Worm (Caenorhabditis elegans): Measurements from ENCODE around the gene ddx-46.
"Not testable (repeated sequence)": the region's sequence is repeated elsewhere in the genome, so short reads cannot be mapped to it uniquely, and the experiment has no call there.

ddx-46 gene

DNA sequence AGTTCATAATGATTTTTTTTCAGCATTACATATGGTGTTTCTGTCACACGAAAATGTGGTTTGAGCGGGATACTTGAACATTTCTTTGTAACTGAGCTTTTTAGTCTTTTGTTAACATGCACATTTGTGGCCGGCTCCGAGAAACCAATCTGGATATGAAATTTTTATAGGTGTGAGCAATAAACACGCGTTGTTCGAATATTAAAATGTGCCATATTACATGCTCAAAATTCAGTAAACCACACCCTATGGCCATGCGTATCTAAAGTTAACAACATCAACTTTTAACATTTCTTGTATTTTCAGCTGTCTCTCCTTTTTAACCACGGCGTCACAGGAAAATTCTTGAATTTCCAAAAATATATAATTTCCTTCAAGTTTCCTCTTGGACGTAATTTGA is 31.3 kb upstream of the ddx-46 start, which contains the start of gene F58F6.6:
Gene F58F6.6, plus strand, starts transcription at position 301 of the 400 bp plus-strand sequence.
- TF ChIP-seq ztf-4, crh-2, zag-1 (tag; optimal IDR thresholded peaks at IDR 0.05): not testable (repeated sequence)

DNA sequence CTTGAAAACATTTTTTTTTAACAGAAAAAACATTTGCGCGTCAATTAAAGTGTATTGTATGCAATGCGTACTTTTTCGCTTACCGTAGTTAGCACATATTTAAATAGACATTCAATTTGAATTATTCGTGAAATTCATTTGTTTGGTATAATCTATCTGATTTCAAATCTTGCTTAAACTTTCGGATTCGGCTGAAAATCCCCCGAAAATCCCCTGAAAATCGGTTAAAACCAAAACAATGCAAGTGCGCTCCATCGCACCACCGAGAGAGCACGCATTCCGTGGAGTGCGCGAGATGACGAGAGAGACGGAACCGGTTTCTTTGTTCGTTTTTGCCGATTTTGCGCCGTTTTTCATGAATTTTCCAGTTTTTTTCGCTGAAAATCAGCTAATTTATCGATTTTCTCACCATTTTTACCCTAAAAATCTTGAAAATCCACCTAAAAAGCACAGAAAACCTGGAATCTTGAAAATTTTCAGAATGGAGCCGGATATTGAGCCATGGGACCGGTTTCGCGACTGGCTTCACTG is 19.3 kb upstream of the ddx-46 start, which contains the start of gene F53H1.3:
Gene F53H1.3, plus strand, starts transcription at position 481 of the 531 bp plus-strand sequence.
- TF ChIP-seq lsy-2 (tag; optimal IDR thresholded peaks at IDR 0.05) (peak in 1 of 2 experiments; percentile 84), unc-39 (tag; optimal IDR thresholded peaks at IDR 0.05) (no peak), nhr-129 (tag; optimal IDR thresholded peaks at IDR 0.05) (peak; percentile 10), gmeb-1 (tag; optimal IDR thresholded peaks at IDR 0.05) (peak; percentile 63), nhr-6 (tag; optimal IDR thresholded peaks at IDR 0.05) (no peak), unc-55 (GFP tag; optimal IDR thresholded peaks at IDR 0.05) (peak; percentile 49), lin-13 (GFP tag; optimal IDR thresholded peaks at IDR 0.05) (peak; percentile 53), F13H6.1 (tag; optimal IDR thresholded peaks at IDR 0.05) (peak; percentile 40), nhr-25 (tag; optimal IDR thresholded peaks at IDR 0.05) (peak; percentile 31)

DNA sequence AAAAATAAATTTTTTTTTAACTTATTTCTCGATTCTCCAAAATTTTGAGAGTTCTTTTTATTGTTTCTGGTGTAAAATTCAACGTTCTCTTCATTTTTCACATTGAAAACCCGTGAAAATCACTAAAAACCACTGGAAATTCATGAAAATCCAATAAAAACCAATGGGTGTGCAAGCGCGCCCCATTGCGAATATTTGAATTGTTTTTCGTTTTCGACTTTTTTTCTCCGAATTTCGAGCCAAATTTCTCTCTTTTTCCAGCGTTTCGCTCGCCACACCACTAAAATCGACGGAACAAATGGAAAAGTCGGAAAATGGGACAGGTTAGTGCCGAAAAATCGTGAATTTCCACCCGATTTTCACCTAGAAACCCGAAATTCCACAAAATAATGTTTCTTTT is 887 bp upstream of the ddx-46 start:
- TF ChIP-seq unc-55 (GFP tag; optimal IDR thresholded peaks at IDR 0.05) (peak; percentile 32), R02D3.7 (tag; optimal IDR thresholded peaks at IDR 0.05) (no peak), lsy-2 (tag; optimal IDR thresholded peaks at IDR 0.05) (peak in 1 of 2 experiments; percentile 14)

DNA sequence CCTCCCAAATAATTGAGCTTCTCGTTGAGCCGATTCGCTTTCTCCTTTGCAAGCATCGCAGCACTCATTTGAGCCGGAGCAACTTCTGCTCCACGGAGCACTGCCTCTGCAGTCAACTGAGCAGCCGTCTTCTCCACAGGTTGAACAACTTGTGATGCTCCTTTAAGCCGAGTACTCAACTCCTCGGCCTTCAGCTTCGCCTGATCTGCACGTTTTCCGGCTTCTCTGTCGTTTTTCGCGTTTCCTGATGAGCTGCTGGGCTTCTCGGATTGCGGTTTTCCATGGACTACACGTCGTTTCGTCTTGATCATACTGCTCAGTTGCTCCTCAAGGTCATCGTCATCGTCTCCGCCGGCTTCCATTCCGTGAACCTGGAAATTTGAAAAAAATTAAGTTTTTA is 10.5 kb downstream of the ddx-46 start:
- TF ChIP-seq lin-13 (GFP tag; optimal IDR thresholded peaks at IDR 0.05): no peak
- no peak for TF ChIP-seq peb-1 (tag; optimal IDR thresholded peaks at IDR 0.05)
- no peak for TF ChIP-seq ama-1 (optimal IDR thresholded peaks at IDR 0.05)
- no peak for TF ChIP-seq nhr-237 (tag; optimal IDR thresholded peaks at IDR 0.05)
- no peak for TF ChIP-seq egl-27 (tag; optimal IDR thresholded peaks at IDR 0.05)

DNA sequence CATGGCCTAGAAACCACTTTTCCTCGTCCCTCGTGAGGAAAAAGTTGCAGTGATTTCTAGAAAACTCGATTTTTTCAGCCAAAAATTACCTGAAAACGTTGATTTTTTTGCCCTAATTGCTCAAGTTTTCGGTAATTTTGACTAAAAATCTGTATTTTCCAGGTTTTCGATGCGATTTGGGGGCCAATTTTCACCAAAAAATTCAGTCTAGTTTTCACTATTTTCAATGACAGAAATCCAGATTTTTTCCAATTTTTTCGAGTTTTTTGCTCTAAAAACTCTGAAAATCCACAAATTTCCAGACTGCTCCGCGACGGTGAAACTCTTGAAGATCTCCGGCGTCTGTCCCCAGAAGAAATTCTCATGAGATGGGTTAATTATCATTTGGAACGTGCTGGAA is 20.1 kb downstream of the ddx-46 start, which contains the start of gene plst-1:
Gene plst-1, plus strand, starts transcription at position 301 of the 400 bp plus-strand sequence.
- TF ChIP-seq mbf-1 (tag; optimal IDR thresholded peaks at IDR 0.05) (no peak), egl-27 (tag; optimal IDR thresholded peaks at IDR 0.05) (no peak), skn-1 (tag; optimal IDR thresholded peaks at IDR 0.05) (no peak), R02D3.7 (tag; optimal IDR thresholded peaks at IDR 0.05) (no peak), ztf-4 (tag; optimal IDR thresholded peaks at IDR 0.05) (no peak), dmd-4 (tag; optimal IDR thresholded peaks at IDR 0.05) (no peak), nhr-6 (tag; optimal IDR thresholded peaks at IDR 0.05) (no peak)

DNA sequence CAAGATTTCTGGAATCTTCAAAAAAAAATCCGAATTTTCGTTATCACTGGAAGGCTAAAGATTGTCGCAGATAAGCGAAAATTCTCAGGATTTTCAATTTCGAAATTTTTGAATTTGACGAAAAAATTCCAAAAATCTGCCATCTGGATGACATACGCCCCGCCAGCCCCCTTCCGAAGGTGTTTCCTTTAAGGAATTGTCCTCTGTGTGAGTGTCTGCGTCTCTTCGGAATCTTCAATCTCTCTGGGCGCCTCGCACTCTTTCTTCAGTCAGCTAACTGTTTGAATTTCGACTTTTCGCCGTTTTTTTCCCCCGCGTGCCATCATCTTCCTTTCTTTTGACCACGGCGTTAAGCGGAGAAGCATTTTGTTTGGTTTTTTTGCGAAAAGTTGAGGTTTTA is 22.9 kb downstream of the ddx-46 start:
- TF ChIP-seq C34F6.9 (tag; optimal IDR thresholded peaks at IDR 0.05): no peak
- no peak for TF ChIP-seq aly-2 (tag; optimal IDR thresholded peaks at IDR 0.05)
- TF ChIP-seq sem-4 (tag; optimal IDR thresholded peaks at IDR 0.05): no peak

DNA sequence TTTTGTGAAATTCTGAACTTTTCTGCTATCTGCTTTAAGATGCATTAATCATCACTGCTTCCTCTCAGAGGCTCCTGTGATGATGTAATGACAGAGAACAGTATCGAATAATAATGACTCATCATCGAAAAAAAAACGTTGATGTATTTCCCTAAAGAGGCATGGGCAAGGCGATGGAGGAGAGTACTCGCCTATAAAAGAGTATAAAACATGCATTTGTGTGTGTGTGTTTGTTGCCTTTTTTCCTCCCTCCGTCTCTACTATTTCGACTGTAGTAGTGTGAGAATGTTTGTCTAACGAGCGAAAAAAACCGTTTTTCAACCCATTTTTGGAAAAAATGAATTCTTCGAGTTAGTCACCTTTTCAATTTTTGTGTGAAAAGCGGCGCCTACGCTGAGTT is 24.6 kb downstream of the ddx-46 start:
- TF ChIP-seq fos-1 (tag; optimal IDR thresholded peaks at IDR 0.05): peak; percentile 74
- no peak for TF ChIP-seq lin-39 (tag; optimal IDR thresholded peaks at IDR 0.05)

DNA sequence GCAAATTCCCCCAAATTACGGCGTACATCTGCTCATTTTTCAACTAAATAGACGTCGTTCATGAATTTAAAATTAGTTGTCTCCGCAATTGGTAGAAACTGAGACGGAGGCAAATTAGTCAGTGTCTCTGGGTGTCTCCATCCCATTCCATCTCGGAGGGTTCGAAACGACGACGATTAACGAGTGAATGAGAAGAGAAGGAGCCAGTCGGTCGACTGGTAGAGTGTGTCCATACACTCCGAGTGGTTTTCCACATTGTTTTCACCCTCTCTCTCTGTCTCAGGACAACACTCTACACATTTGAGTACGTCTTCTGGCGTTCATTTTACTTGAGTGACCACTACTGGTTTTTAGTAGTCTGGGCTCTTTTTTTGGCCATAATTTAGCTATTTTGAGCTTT is 30.5 kb downstream of the ddx-46 start:
- TF ChIP-seq snpc-4 (tag; optimal IDR thresholded peaks at IDR 0.05): no peak
- TF ChIP-seq unc-55 (GFP tag; optimal IDR thresholded peaks at IDR 0.05): peak; percentile 44
- TF ChIP-seq nhr-129 (tag; optimal IDR thresholded peaks at IDR 0.05): peak; percentile 10

DNA sequence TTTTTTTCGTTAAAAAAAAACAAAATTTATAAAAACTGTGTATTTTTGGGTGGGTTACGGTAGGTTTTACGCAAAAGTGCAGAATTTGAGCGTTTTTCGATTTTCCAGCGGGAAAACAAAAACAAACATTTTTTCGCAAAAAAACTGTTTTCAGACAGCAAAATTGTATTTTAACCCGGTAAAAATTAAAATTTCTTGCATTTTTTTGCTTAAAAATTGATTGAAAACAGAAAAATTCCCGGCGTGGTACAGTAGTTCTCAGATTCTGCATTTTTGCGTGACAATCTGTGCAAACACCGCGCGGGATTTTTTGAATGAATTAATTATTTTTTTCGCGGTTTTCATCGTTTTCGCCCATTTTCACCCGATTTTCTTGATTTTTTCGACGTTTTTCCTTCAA is 32.4 kb downstream of the ddx-46 start:
- TF ChIP-seq blmp-1 (tag; optimal IDR thresholded peaks at IDR 0.05; ENCODE audit: insufficient read depth) (no peak), ztf-1 (GFP tag; conservative IDR thresholded peaks at IDR 0.05) (no peak), egl-27 (tag; optimal IDR thresholded peaks at IDR 0.05) (no peak), ZK546.5 (tag; optimal IDR thresholded peaks at IDR 0.05) (no peak), nhr-10 (tag; optimal IDR thresholded peaks at IDR 0.05) (no peak), peb-1 (tag; optimal IDR thresholded peaks at IDR 0.05) (no peak)

Data from whole organism, L2 larva.